Worm (Caenorhabditis elegans) whole organism, early embryonic: ENCODE data around the gene sri-29.

Experiments used
- B0310.2 ChIP-seq: sonication (generic microtip); optimal IDR thresholded peaks from 2 replicates; lab custom pipeline; 2016; ENCODE audit warnings: mild to moderate bottlenecking, missing genetic modification characterization, missing compliant biosample characterization
- F13C5.2 ChIP-seq: sonication (generic microtip); optimal IDR thresholded peaks from 2 replicates; lab custom pipeline; 2017; ENCODE audit warnings: mild to moderate bottlenecking, missing genetic modification characterization, inconsistent platforms, missing compliant biosample characterization
- aly-1 ChIP-seq: sonication (generic microtip); optimal IDR thresholded peaks from 2 replicates; lab custom pipeline; 2016; ENCODE audit warnings: missing genetic modification characterization, missing compliant biosample characterization
- ama-1 ChIP-seq: fragments of 150-350 bp; optimal IDR thresholded peaks from 2 replicates; lab custom pipeline; 2014
- ceh-13 ChIP-seq: fragments of 200-800 bp; sonication (Bioruptor generic); optimal IDR thresholded peaks from 2 replicates; lab custom pipeline; 2018; ENCODE audit warnings: mild to moderate bottlenecking, missing genetic modification characterization, missing compliant biosample characterization
- ceh-36 ChIP-seq: sonication (generic microtip); optimal IDR thresholded peaks from 2 replicates; lab custom pipeline; 2016; ENCODE audit warnings: missing genetic modification characterization, inconsistent platforms, missing compliant biosample characterization
- ets-7 ChIP-seq: sonication (generic microtip); optimal IDR thresholded peaks from 2 replicates; lab custom pipeline; 2016; ENCODE audit warnings: missing genotype, missing genetic modification characterization, missing compliant biosample characterization
- flt-1 ChIP-seq: fragments of 200-800 bp; sonication (Bioruptor generic); IDR thresholded peaks from 2 replicates; pipeline ENCODE4 v1.3.6; 2022; ENCODE audit warnings: missing genetic modification characterization, missing compliant biosample characterization
- hmbx-1 ChIP-seq: sonication (generic microtip); optimal IDR thresholded peaks from 2 replicates; lab custom pipeline; 2016; ENCODE audit warnings: mild to moderate bottlenecking, missing genetic modification characterization, missing compliant biosample characterization
- hmg-4 ChIP-seq: fragments of 200-800 bp; sonication (Bioruptor generic); optimal IDR thresholded peaks from 2 replicates; lab custom pipeline; 2018; ENCODE audit warnings: mild to moderate bottlenecking, missing genetic modification characterization, missing compliant biosample characterization
- hnd-1 ChIP-seq: sonication (generic microtip); optimal IDR thresholded peaks from 2 replicates; lab custom pipeline; 2016; ENCODE audit warnings: missing genetic modification characterization, missing compliant biosample characterization
- pes-1 ChIP-seq: fragments of 200-800 bp; sonication (Bioruptor generic); IDR thresholded peaks from 2 replicates; pipeline ENCODE4 v1.3.6; 2022; ENCODE audit warnings: missing genetic modification reagents, missing genetic modification characterization, missing compliant biosample characterization
- scrt-1 ChIP-seq: fragments of 200-800 bp; sonication (Bioruptor generic); IDR thresholded peaks from 2 replicates; pipeline ENCODE4 v1.3.6; 2022; ENCODE audit warnings: missing genetic modification characterization, missing compliant biosample characterization
- sea-1 ChIP-seq: fragments of 200-800 bp; sonication (Bioruptor generic); conservative IDR thresholded peaks from 2 replicates; pipeline ENCODE4 v1.3.6; 2022; ENCODE audit warnings: missing genetic modification characterization, missing compliant biosample characterization
- tbx-11 ChIP-seq: fragments of 200-800 bp; sonication (Bioruptor generic); IDR thresholded peaks from 2 replicates; pipeline ENCODE4 v1.3.6; 2022; ENCODE audit warnings: missing genetic modification characterization, missing compliant biosample characterization
- tbx-37 ChIP-seq: fragments of 200-800 bp; sonication (Bioruptor generic); conservative IDR thresholded peaks from 2 replicates; pipeline ENCODE4 v1.3.6; 2022; ENCODE audit warnings: missing genetic modification reagents, missing genetic modification characterization, missing compliant biosample characterization
- tra-4 ChIP-seq: sonication (generic microtip); optimal IDR thresholded peaks from 2 replicates; lab custom pipeline; 2017; ENCODE audit warnings: missing genetic modification characterization, missing compliant biosample characterization

Gene sri-29

DNA sequence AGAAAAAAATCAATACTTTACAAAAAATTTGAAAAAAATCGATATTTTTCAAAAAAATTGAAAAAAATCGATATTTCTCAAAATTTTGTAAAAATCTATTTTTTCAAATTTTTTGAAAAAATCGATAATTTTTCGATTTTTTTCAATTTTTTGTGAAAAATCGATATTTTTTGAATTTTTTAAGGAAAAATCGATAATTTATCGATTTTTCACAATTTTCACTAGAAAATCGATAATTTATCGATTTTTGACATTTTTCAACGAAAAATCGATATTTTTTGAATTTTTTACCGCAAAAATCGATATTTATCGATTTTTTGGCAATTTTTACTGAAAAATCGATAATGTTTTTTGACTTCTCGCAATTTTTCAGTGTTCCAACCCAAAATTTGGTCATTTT, 19.2 kb downstream of the sri-29 start:
- TF ChIP-seq F13C5.2 (tag; lab: Kevin White, UChicago) (no peak), tra-4 (tag; lab: Kevin White, UChicago) (no peak), tbx-37 (GFP tag; lab: Robert Waterston, UW) (no peak), sea-1 (GFP tag; lab: Robert Waterston, UW) (no peak), aly-1 (tag; lab: Kevin White, UChicago) (no peak), ama-1 (no peak), B0310.2 (tag; lab: Kevin White, UChicago) (no peak), hmg-4 (GFP tag; lab: Kevin White, UChicago) (no peak), ceh-36 (no peak), pes-1 (GFP tag; lab: Robert Waterston, UW) (no peak), tbx-11 (no peak)

DNA sequence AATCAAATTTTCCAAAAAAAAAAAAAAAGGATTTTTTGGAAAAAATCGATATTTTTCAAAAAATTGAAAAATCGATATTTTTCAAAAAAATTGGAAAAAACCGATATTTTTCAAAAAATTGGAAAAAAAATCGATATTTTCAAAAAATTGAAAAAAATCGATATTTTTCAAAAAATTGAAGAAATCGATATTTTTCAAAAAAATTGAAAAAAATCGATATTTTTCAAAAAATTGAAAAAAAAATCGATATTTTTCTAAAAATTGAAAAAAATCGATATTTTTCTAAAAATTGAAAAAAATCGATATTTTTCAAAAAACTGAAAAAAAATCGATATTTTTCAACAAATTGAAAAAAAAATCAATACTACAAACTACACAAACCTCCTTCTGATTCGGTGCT, 19.9 kb downstream of the sri-29 start:
- no peak for TF ChIP-seq F13C5.2 (tag; lab: Kevin White, UChicago)
- TF ChIP-seq aly-1 (tag; lab: Kevin White, UChicago) = no peak
- TF ChIP-seq hnd-1 (tag; lab: Kevin White, UChicago) = no peak
- TF ChIP-seq tbx-37 (GFP tag; lab: Robert Waterston, UW) = no peak

DNA sequence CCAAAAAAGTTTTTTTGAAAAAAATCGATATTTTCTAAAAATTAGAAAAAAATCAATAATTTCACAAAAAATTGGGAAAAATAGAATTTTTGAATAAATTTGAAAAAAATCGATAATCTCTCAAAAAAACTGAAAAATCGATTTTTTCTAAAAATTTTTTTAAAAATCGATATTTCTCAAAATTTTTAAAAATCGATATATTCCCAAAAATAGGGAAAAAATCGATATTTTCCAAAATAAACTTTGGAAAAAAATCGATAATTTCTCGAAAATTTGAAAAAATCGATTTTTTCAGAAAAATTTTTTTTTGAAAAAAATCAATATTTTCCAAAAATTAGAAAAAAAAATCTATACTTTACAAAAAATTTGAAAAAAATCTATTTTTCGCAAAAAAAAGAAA, 20.5 kb downstream of the sri-29 start:
- TF ChIP-seq sea-1 (GFP tag; lab: Robert Waterston, UW) = no peak
- no peak for TF ChIP-seq ets-7 (tag; lab: Kevin White, UChicago)
- TF ChIP-seq pes-1 (GFP tag; lab: Robert Waterston, UW) = no peak
- no peak for TF ChIP-seq F13C5.2 (tag; lab: Kevin White, UChicago)
- TF ChIP-seq hnd-1 (tag; lab: Kevin White, UChicago) = no peak
- no peak for TF ChIP-seq ama-1
- no peak for TF ChIP-seq tra-4 (tag; lab: Kevin White, UChicago)
- no peak for TF ChIP-seq ceh-13 (GFP tag; lab: Kevin White, UChicago)
- no peak for TF ChIP-seq tbx-11
- TF ChIP-seq tbx-37 (GFP tag; lab: Robert Waterston, UW) = no peak
- TF ChIP-seq hmg-4 (GFP tag; lab: Kevin White, UChicago) = no peak
- TF ChIP-seq ceh-36 = no peak
- TF ChIP-seq flt-1 (GFP tag; lab: Robert Waterston, UW) = no peak
- no peak for TF ChIP-seq hmbx-1 (tag; lab: Kevin White, UChicago)
- TF ChIP-seq B0310.2 (tag; lab: Kevin White, UChicago) = no peak
- TF ChIP-seq aly-1 (tag; lab: Kevin White, UChicago) = no peak
- no peak for TF ChIP-seq scrt-1 (GFP tag; lab: Robert Waterston, UW)

DNA sequence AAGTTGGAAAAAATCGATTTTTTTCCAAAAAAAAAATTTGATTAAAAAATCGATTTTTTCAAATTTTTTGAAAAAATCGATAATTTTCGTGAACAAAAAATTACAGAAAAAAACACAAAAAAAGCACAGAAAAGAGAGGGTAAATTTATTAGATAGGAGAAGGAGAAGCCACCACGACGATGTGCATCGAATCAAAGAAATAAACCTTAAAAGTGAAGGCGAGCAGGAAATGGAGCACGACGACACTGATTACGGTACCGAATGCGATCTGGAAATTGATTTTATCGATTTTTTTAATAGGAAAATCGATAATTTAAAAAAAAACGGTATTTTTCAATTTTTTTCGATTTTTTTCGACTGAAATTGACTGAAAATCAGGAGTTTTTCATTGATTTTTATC, 21.0 kb downstream of the sri-29 start:
- TF ChIP-seq ets-7 (tag; lab: Kevin White, UChicago) = no peak
- TF ChIP-seq scrt-1 (GFP tag; lab: Robert Waterston, UW) = no peak
- no peak for TF ChIP-seq B0310.2 (tag; lab: Kevin White, UChicago)
- no peak for TF ChIP-seq hnd-1 (tag; lab: Kevin White, UChicago)
- TF ChIP-seq ceh-36 = no peak

DNA sequence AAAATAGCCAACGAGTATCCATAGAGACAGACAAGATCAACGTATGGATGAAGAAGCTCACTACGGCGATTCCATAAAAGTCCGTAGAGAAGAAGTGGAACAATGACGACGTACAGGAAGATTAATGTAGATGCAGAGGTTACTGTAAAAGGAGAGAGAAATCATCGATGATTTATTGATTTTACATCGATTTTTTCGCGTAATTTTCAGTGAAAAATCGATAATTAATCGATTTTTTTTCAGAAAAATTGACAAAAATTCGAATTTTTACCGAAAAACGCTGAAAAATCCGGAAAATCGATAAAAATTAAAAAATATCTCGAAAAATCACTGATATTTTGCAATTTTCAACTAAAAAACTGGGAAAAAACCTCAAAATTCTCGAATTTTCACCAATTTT, 22.3 kb downstream of the sri-29 start:
- no peak for TF ChIP-seq tbx-37 (GFP tag; lab: Robert Waterston, UW)
- TF ChIP-seq pes-1 (GFP tag; lab: Robert Waterston, UW) = no peak
- no peak for TF ChIP-seq hmg-4 (GFP tag; lab: Kevin White, UChicago)
- no peak for TF ChIP-seq hnd-1 (tag; lab: Kevin White, UChicago)
- no peak for TF ChIP-seq ama-1
- TF ChIP-seq tbx-11 = no peak
- no peak for TF ChIP-seq hmbx-1 (tag; lab: Kevin White, UChicago)
- TF ChIP-seq F13C5.2 (tag; lab: Kevin White, UChicago) = no peak
- TF ChIP-seq ets-7 (tag; lab: Kevin White, UChicago) = no peak
- TF ChIP-seq ceh-36 = no peak
- no peak for TF ChIP-seq tra-4 (tag; lab: Kevin White, UChicago)
- TF ChIP-seq scrt-1 (GFP tag; lab: Robert Waterston, UW) = no peak
- TF ChIP-seq sea-1 (GFP tag; lab: Robert Waterston, UW) = no peak
- TF ChIP-seq ceh-13 (GFP tag; lab: Kevin White, UChicago) = no peak
- TF ChIP-seq aly-1 (tag; lab: Kevin White, UChicago) = no peak
- TF ChIP-seq B0310.2 (tag; lab: Kevin White, UChicago) = no peak
- no peak for TF ChIP-seq flt-1 (GFP tag; lab: Robert Waterston, UW)

DNA sequence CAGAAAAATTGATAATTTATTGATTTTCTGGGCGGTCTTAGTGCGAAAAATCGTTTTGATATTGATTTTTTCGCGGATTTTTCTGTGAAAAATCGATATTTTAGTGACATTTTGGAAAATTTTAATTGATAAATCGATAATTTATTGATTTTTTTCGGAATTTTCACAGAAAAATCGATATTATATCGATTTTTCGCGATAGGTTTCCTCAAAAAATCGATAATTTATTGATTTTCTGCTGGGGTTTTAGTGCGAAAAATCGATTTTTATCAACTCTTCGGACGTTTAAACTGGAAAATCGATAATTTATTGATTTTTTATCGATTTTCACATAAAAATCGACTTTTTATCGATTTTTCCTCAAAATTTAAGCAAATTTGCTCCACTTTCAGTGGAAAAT, 23.3 kb downstream of the sri-29 start:
- no peak for TF ChIP-seq ceh-13 (GFP tag; lab: Kevin White, UChicago)
- no peak for TF ChIP-seq B0310.2 (tag; lab: Kevin White, UChicago)
- no peak for TF ChIP-seq ceh-36
- no peak for TF ChIP-seq hnd-1 (tag; lab: Kevin White, UChicago)
- no peak for TF ChIP-seq flt-1 (GFP tag; lab: Robert Waterston, UW)
- no peak for TF ChIP-seq pes-1 (GFP tag; lab: Robert Waterston, UW)
- TF ChIP-seq scrt-1 (GFP tag; lab: Robert Waterston, UW) = no peak
- no peak for TF ChIP-seq hmbx-1 (tag; lab: Kevin White, UChicago)
- TF ChIP-seq tbx-37 (GFP tag; lab: Robert Waterston, UW) = no peak
- TF ChIP-seq ets-7 (tag; lab: Kevin White, UChicago) = no peak
- no peak for TF ChIP-seq ama-1
- no peak for TF ChIP-seq tbx-11
- no peak for TF ChIP-seq F13C5.2 (tag; lab: Kevin White, UChicago)

DNA sequence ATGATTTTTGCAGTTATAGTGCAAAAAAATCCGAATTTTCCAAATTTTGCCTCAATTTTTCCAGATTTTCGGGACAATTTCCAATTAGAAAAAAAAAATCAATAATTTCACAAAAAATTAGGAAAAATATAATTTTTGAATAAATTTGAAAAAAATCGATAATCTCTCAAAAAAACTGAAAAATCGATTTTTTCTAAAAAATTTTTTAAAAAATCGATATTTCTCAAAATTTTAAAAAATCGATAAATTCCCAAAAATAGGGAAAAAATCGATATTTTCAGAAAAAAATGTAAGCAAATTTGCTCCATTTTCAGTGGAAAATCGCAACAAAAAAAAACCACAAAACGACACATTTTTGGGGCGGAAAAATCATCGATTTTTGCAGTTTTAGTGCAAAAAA, 23.8 kb downstream of the sri-29 start:
- no peak for TF ChIP-seq pes-1 (GFP tag; lab: Robert Waterston, UW)
- TF ChIP-seq F13C5.2 (tag; lab: Kevin White, UChicago) = no peak
- no peak for TF ChIP-seq ama-1
- no peak for TF ChIP-seq flt-1 (GFP tag; lab: Robert Waterston, UW)
- TF ChIP-seq ceh-36 = no peak
- no peak for TF ChIP-seq aly-1 (tag; lab: Kevin White, UChicago)
- no peak for TF ChIP-seq tbx-37 (GFP tag; lab: Robert Waterston, UW)
- TF ChIP-seq tra-4 (tag; lab: Kevin White, UChicago) = no peak
- TF ChIP-seq tbx-11 = no peak
- TF ChIP-seq hmg-4 (GFP tag; lab: Kevin White, UChicago) = no peak
- no peak for TF ChIP-seq ceh-13 (GFP tag; lab: Kevin White, UChicago)
